Worm (Caenorhabditis elegans) whole organism, L2 larva: ENCODE measurements around the gene Y82E9BR.20.

Experiments used
- F13H6.1 ChIP-seq: sonication (generic microtip); optimal IDR thresholded peaks from 2 replicates; lab custom pipeline; 2016; ENCODE audit warnings: missing genetic modification characterization, missing compliant biosample characterization
- ama-1 ChIP-seq: fragments of 150-350 bp; optimal IDR thresholded peaks from 2 replicates; lab custom pipeline; 2018; ENCODE audit warnings: inconsistent platforms
- blmp-1 ChIP-seq: sonication (generic microtip); optimal IDR thresholded peaks from 2 replicates; lab custom pipeline; 2017; ENCODE audit warnings: missing genetic modification characterization, mild to moderate bottlenecking, missing compliant biosample characterization, antibody characterized with exemption, moderate library complexity; ENCODE audit not compliant: insufficient read depth
- dmd-4 ChIP-seq: sonication (generic microtip); optimal IDR thresholded peaks from 2 replicates; lab custom pipeline; 2017; ENCODE audit warnings: missing biosample characterization, missing genetic modification characterization
- elt-3 ChIP-seq: sonication (generic microtip); optimal IDR thresholded peaks from 2 replicates; lab custom pipeline; 2017; ENCODE audit warnings: missing biosample characterization, missing genetic modification characterization
- fos-1 ChIP-seq: fragments of 150-350 bp; optimal IDR thresholded peaks from 2 replicates; lab custom pipeline; 2014; ENCODE audit warnings: missing biosample characterization, missing genetic modification characterization
- gmeb-1 ChIP-seq: fragments of 150-350 bp; optimal IDR thresholded peaks from 2 replicates; lab custom pipeline; 2014; ENCODE audit warnings: missing biosample characterization, missing genetic modification characterization
- lin-11 ChIP-seq: fragments of 150-350 bp; sonication (generic microtip); optimal IDR thresholded peaks from 2 replicates; lab custom pipeline; 2014; ENCODE audit warnings: missing biosample characterization, missing genetic modification characterization, inconsistent platforms, mixed read lengths
- mdl-1 ChIP-seq, 2 experiments: fragments of 150-350 bp in 1 of 2; sonication (generic microtip) in 1 of 2; optimal IDR thresholded peaks; 2 replicates each; lab custom pipeline; 2017; ENCODE audit warnings: missing biosample characterization in 2 of 2, missing genetic modification characterization in 2 of 2
- nhr-237 ChIP-seq: fragments of 150-350 bp; optimal IDR thresholded peaks from 2 replicates; lab custom pipeline; 2014; ENCODE audit warnings: missing biosample characterization, missing genetic modification characterization
- nhr-77 ChIP-seq: fragments of 150-350 bp; optimal IDR thresholded peaks from 2 replicates; lab custom pipeline; 2014; ENCODE audit warnings: missing biosample characterization, missing genetic modification characterization
- peb-1 ChIP-seq: fragments of 150-350 bp; optimal IDR thresholded peaks from 2 replicates; lab custom pipeline; 2014; ENCODE audit warnings: missing biosample characterization, missing genetic modification characterization
- snpc-4 ChIP-seq: fragments of 150-350 bp; optimal IDR thresholded peaks from 2 replicates; lab custom pipeline; 2014; ENCODE audit warnings: missing biosample characterization, missing genetic modification characterization
- zag-1 ChIP-seq: fragments of 150-350 bp; optimal IDR thresholded peaks from 2 replicates; lab custom pipeline; 2014; ENCODE audit warnings: missing biosample characterization, missing genetic modification characterization

ce11 chrIII:1347003-1347402 is 27.2 kb upstream of the Y82E9BR.20 start:
- TF ChIP-seq gmeb-1 (tag; lab: Kevin White, UChicago) (no peak), zag-1 (no peak), dmd-4 (no peak), peb-1 (tag; lab: Kevin White, UChicago) (no peak), nhr-77 (tag; lab: Kevin White, UChicago) (no peak), fos-1 (tag; lab: Kevin White, UChicago) (no peak), ama-1 (lab: Kevin White, UChicago) (no peak), blmp-1 (tag; lab: Kevin White, UChicago) (no peak), mdl-1 (tag; optimal IDR thresholded peaks at IDR 0.05; lab: Kevin White, UChicago) (no peak), F13H6.1 (no peak), lin-11 (tag; lab: Kevin White, UChicago) (no peak), snpc-4 (no peak), nhr-237 (no peak), elt-3 (tag; lab: Kevin White, UChicago) (no peak)
